Fruit fly (Drosophila melanogaster): ENCODE data around the gene Cyp4e3.

dm6 chr2L:9792945-9793344, 43.1 kb upstream of the Cyp4e3 start, which contains the start of gene CG13123:
- no peak for TF ChIP-seq Mio (GFP tag; optimal IDR thresholded peaks at IDR 0.05)
- TF ChIP-seq h (GFP tag; optimal IDR thresholded peaks at IDR 0.05), result no peak
- no peak for TF ChIP-seq tai (GFP tag; optimal IDR thresholded peaks at IDR 0.05)
- no peak for TF ChIP-seq Abd-B (GFP tag; optimal IDR thresholded peaks at IDR 0.05)
- no peak for TF ChIP-seq br (GFP tag; optimal IDR thresholded peaks at IDR 0.05)
- TF ChIP-seq Rel (GFP tag; optimal IDR thresholded peaks at IDR 0.05), result no peak
- no peak for TF ChIP-seq Rel (tag; optimal IDR thresholded peaks at IDR 0.05)
- TF ChIP-seq Hnf4 (GFP tag; optimal IDR thresholded peaks at IDR 0.05), result no peak
- no peak for TF ChIP-seq sage (GFP tag; optimal IDR thresholded peaks at IDR 0.05)
- TF ChIP-seq Jra (GFP tag; optimal IDR thresholded peaks at IDR 0.05), result no peak
- no peak for TF ChIP-seq Dfd (GFP tag; optimal IDR thresholded peaks at IDR 0.05)
- no peak for TF ChIP-seq pan (optimal IDR thresholded peaks at IDR 0.05)

All from whole organism, wandering third instar larva.